Worm (Caenorhabditis elegans): ENCODE results near the gene cnk-1.

Gene cnk-1

DNA sequence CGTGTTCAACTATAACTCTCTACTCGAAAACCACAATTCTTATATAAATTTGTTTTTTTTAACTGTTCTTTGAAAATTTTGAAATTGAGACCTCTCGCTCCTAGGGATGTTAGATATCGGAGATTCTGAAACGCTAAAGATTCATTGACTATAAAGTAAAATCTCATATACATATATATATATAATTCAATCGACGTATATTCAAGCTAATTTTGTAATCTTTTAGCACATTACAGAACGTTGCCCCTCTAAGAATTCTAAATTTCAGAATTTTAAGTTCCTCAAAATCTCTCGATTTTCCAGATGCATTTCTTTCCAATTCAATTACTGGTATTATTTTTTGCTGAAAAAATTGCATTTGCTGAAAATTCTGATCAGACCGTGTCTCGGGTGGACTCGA, 7.8 kb downstream of the cnk-1 start, which contains the start of gene pad-2:
TSS of gene pad-2 (plus strand) at position 301 of the 400 bp plus-strand sequence.
- TF ChIP-seq F52B5.7 (tag; optimal IDR thresholded peaks at IDR 0.05) (no peak), mel-28 (tag; optimal IDR thresholded peaks at IDR 0.05; ENCODE audit: borderline replicate concordance) (no peak)

DNA sequence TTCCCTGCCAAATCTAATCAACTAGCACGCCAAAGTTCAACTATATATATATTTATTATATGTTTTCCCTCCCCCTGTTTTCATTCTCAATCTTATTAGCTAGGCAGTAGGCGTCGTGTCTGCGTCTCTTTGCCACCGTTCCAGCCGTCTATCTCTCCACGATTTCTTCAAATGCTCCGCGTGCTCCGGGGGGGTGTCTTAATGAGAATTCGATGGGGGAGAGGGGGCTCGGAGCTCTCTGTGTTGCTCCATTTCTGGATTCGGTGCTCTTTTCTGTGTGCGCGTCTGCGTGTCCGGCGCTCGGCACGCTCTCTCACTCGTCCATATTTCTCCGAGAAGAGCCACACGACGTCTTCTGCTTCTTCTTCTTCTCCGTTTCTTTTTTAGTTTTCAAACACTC, 13.2 kb downstream of the cnk-1 start:
- TF ChIP-seq C17E4.6 (GFP tag; IDR thresholded peaks at IDR 0.05) (no peak), D2030.7 (GFP tag; IDR thresholded peaks at IDR 0.05) (no peak), die-1 (tag; optimal IDR thresholded peaks at IDR 0.05) (no peak), B0035.1 (tag; optimal IDR thresholded peaks at IDR 0.05) (no peak), F37B4.10 (GFP tag; IDR thresholded peaks at IDR 0.05) (no peak), B0336.3 (GFP tag; IDR thresholded peaks at IDR 0.05) (no peak), athp-1 (tag; optimal IDR thresholded peaks at IDR 0.05) (no peak), akir-1 (GFP tag; optimal IDR thresholded peaks at IDR 0.05) (no peak), somi-1 (GFP tag; optimal IDR thresholded peaks at IDR 0.05) (no peak), nhr-120 (GFP tag; IDR thresholded peaks at IDR 0.05) (no peak), ztf-6 (GFP tag; IDR thresholded peaks at IDR 0.05) (no peak), F57C9.4 (tag; optimal IDR thresholded peaks at IDR 0.05) (no peak), lin-26 (GFP tag; IDR thresholded peaks at IDR 0.05) (no peak), cebp-1 (GFP tag; IDR thresholded peaks at IDR 0.05) (no peak), cebp-1 (tag; optimal IDR thresholded peaks at IDR 0.05) (peak; percentile 64), hmg-1.2 (GFP tag; IDR thresholded peaks at IDR 0.05) (peak; percentile 49), unc-130 (GFP tag; optimal IDR thresholded peaks at IDR 0.05) (no peak), Y79H2A.3 (GFP tag; conservative IDR thresholded peaks at IDR 0.05) (no peak), ama-1 (optimal IDR thresholded peaks at IDR 0.05) (no peak), ama-1 (GFP tag; optimal IDR thresholded peaks at IDR 0.05) (no peak), mxl-1 (tag; optimal IDR thresholded peaks at IDR 0.05) (no peak), him-1 (tag; optimal IDR thresholded peaks at IDR 0.05) (no peak), efl-1 (GFP tag; optimal IDR thresholded peaks at IDR 0.05) (no peak), pha-4 (tag; optimal IDR thresholded peaks at IDR 0.05) (no peak), F23B12.7 (tag; optimal IDR thresholded peaks at IDR 0.05; ENCODE audit: insufficient read depth) (no peak), T07F8.4 (tag; optimal IDR thresholded peaks at IDR 0.05) (no peak), ceh-40 (GFP tag; IDR thresholded peaks at IDR 0.05) (no peak), unc-62 (GFP tag; optimal IDR thresholded peaks at IDR 0.05) (no peak), F55B11.4 (tag; optimal IDR thresholded peaks at IDR 0.05; ENCODE audit: borderline replicate concordance, insufficient read depth) (no peak), tbp1 (GFP tag; optimal IDR thresholded peaks at IDR 0.05) (no peak), lin-54 (GFP tag; optimal IDR thresholded peaks at IDR 0.05) (no peak), rpc-1 (optimal IDR thresholded peaks at IDR 0.05) (no peak), rpc-1 (tag; optimal IDR thresholded peaks at IDR 0.05) (no peak), ztf-18 (tag; optimal IDR thresholded peaks at IDR 0.05) (no peak), tlf-1 (GFP tag; optimal IDR thresholded peaks at IDR 0.05) (no peak), atf-7 (tag; optimal IDR thresholded peaks at IDR 0.05) (no peak), nfyb-1 (GFP tag; IDR thresholded peaks at IDR 0.05) (peak; percentile 34; the same call in 1 of the 2 replicates), sptf-2 (GFP tag; optimal IDR thresholded peaks at IDR 0.05) (no peak), snpc-1.3 (tag; optimal IDR thresholded peaks at IDR 0.05; ENCODE audit: insufficient read depth) (no peak), K11D2.4 (GFP tag; IDR thresholded peaks at IDR 0.05) (no peak), F39B2.1 (GFP tag; IDR thresholded peaks at IDR 0.05) (no peak), let-526 (GFP tag; IDR thresholded peaks at IDR 0.05) (no peak), T26A5.8 (tag; optimal IDR thresholded peaks at IDR 0.05) (no peak), gei-17 (GFP tag; optimal IDR thresholded peaks at IDR 0.05) (no peak), ceh-79 (tag; optimal IDR thresholded peaks at IDR 0.05) (no peak), ccch-3 (GFP tag; optimal IDR thresholded peaks at IDR 0.05) (no peak), lsl-1 (GFP tag; optimal IDR thresholded peaks at IDR 0.05) (no peak), nhr-179 (tag; optimal IDR thresholded peaks at IDR 0.05) (no peak)

Data from whole organism, young adult.